Fruit fly (Drosophila melanogaster): ENCODE measurements around the gene Gss2.

- TF ChIP-seq Atf3 (GFP tag; optimal IDR thresholded peaks at IDR 0.05), result no peak
- no peak for TF ChIP-seq sug (tag; optimal IDR thresholded peaks at IDR 0.05)
- no peak for TF ChIP-seq ssp (GFP tag; IDR thresholded peaks at IDR 0.05)
- no peak for TF ChIP-seq onecut (GFP tag; IDR thresholded peaks at IDR 0.05)
- no peak for TF ChIP-seq psq (GFP tag; optimal IDR thresholded peaks at IDR 0.05)
- no peak for TF ChIP-seq CG16779 (GFP tag; IDR thresholded peaks at IDR 0.05)
- TF ChIP-seq CG11247 (GFP tag; IDR thresholded peaks at IDR 0.05), result no peak
- no peak for TF ChIP-seq Asciz (GFP tag; optimal IDR thresholded peaks at IDR 0.05)
Measured at dm6 chrX:17887877-17888276, 11.6 kb upstream of the Gss2 start, which contains the start of gene CG6788.
